Worm (Caenorhabditis elegans) whole organism, L1 larva: Measurements from ENCODE around the gene srsx-13.
A peak's percentile ranks its signal among the peaks of the same experiment; 100 is the strongest.

Experiments
- F16B12.6 ChIP-seq: fragments of 150-350 bp; optimal IDR thresholded peaks from 2 replicates; lab custom pipeline; 2014; ENCODE audit warnings: missing biosample characterization, missing genetic modification characterization
- aha-1 ChIP-seq: fragments of 150-350 bp; optimal IDR thresholded peaks from 2 replicates; lab custom pipeline; 2014; ENCODE audit warnings: missing biosample characterization, missing genetic modification characterization
- aly-2 ChIP-seq: fragments of 150-350 bp; optimal IDR thresholded peaks from 2 replicates; lab custom pipeline; 2014; ENCODE audit warnings: missing biosample characterization, missing genetic modification characterization
- ceh-8 ChIP-seq: fragments of 200-800 bp; sonication (Bioruptor generic); optimal IDR thresholded peaks from 2 replicates; lab custom pipeline; 2018; ENCODE audit warnings: mild to moderate bottlenecking, missing genetic modification characterization, moderate library complexity, missing compliant biosample characterization
- ceh-82 ChIP-seq, 3 experiments: fragments of 150-350 bp in 1 of 3; sonication (generic microtip) in 2 of 3; optimal IDR thresholded peaks; 2 replicates each; lab custom pipeline; 2014 to 2017; ENCODE audit warnings: missing biosample characterization in 3 of 3, missing genetic modification characterization in 3 of 3
- ceh-88 ChIP-seq: fragments of 200-800 bp; sonication (Bioruptor generic); IDR thresholded peaks from 2 replicates; pipeline ENCODE4 v1.3.6; 2022; ENCODE audit warnings: missing genetic modification characterization, missing compliant biosample characterization
- efl-1 ChIP-seq, 4 experiments: fragments of 150-350 bp; optimal IDR thresholded peaks in 3 of 4; peaks in 1 of 4; 1 replicate in 1 of 4; 2 replicates in 3 of 4; lab custom pipeline; 2014; ENCODE audit warnings: missing biosample characterization in 2 of 4, missing genetic modification characterization in 2 of 4, missing genetic modification reagents in 2 of 4
- egl-13 ChIP-seq: sonication (generic microtip); optimal IDR thresholded peaks from 2 replicates; lab custom pipeline; 2016; ENCODE audit warnings: missing genotype, missing genetic modification reagents, missing genetic modification characterization, missing compliant biosample characterization
- elt-2 ChIP-seq: sonication (generic microtip); optimal IDR thresholded peaks from 2 replicates; lab custom pipeline; 2016; ENCODE audit warnings: missing genetic modification characterization, mild to moderate bottlenecking, inconsistent platforms, missing compliant biosample characterization, missing genetic modification reagents
- elt-3 ChIP-seq, 6 experiments: fragments of 150-350 bp in 1 of 6; sonication (generic microtip); optimal IDR thresholded peaks; 2 replicates each; lab custom pipeline; 2017 to 2018; ENCODE audit warnings: missing biosample characterization in 6 of 6, missing genetic modification characterization in 6 of 6, inconsistent platforms in 1 of 6
- fos-1 ChIP-seq: fragments of 150-350 bp; optimal IDR thresholded peaks from 2 replicates; lab custom pipeline; 2014; ENCODE audit warnings: missing biosample characterization, missing genetic modification characterization
- hpl-2 ChIP-seq: fragments of 150-350 bp; optimal IDR thresholded peaks from 2 replicates; lab custom pipeline; 2014; ENCODE audit warnings: missing biosample characterization, missing genetic modification reagents, missing genetic modification characterization
- lin-35 ChIP-seq, 2 experiments: fragments of 150-350 bp; optimal IDR thresholded peaks; 2 replicates each; lab custom pipeline; 2014; ENCODE audit warnings: missing biosample characterization in 2 of 2, missing genetic modification characterization in 2 of 2, missing genetic modification reagents in 2 of 2
- lin-39 ChIP-seq: fragments of 150-350 bp; optimal IDR thresholded peaks from 2 replicates; lab custom pipeline; 2014; ENCODE audit warnings: missing biosample characterization, missing genetic modification reagents, missing genetic modification characterization
- lsy-2 ChIP-seq, 2 experiments: fragments of 150-350 bp; optimal IDR thresholded peaks; 2 replicates each; lab custom pipeline; 2014; ENCODE audit warnings: missing biosample characterization in 2 of 2, missing genetic modification characterization in 2 of 2
- mef-2 ChIP-seq: fragments of 150-350 bp; optimal IDR thresholded peaks from 2 replicates; lab custom pipeline; 2014; ENCODE audit warnings: missing biosample characterization, missing genetic modification characterization
- nhr-12 ChIP-seq: sonication (generic microtip); optimal IDR thresholded peaks from 2 replicates; lab custom pipeline; 2017; ENCODE audit warnings: missing biosample characterization, missing genetic modification characterization
- nhr-19 ChIP-seq: fragments of 200-800 bp; sonication (Bioruptor generic); conservative IDR thresholded peaks from 2 replicates; pipeline ENCODE4 v1.3.6; 2022; ENCODE audit warnings: missing genetic modification characterization, missing compliant biosample characterization
- nhr-28 ChIP-seq: fragments of 150-350 bp; optimal IDR thresholded peaks from 2 replicates; lab custom pipeline; 2014; ENCODE audit warnings: missing biosample characterization, missing genetic modification characterization
- nhr-84 ChIP-seq: sonication (generic microtip); optimal IDR thresholded peaks from 2 replicates; lab custom pipeline; 2017; ENCODE audit warnings: missing biosample characterization, missing genetic modification characterization
- nhr-85 ChIP-seq: sonication (generic microtip); peaks from one replicate; lab custom pipeline; 2016; ENCODE audit warnings: missing genetic modification characterization, inconsistent platforms, missing compliant biosample characterization
- pax-3 ChIP-seq: fragments of 200-800 bp; sonication (Bioruptor generic); optimal IDR thresholded peaks from 2 replicates; lab custom pipeline; 2018; ENCODE audit warnings: mild to moderate bottlenecking, missing genetic modification characterization, moderate library complexity, missing compliant biosample characterization
- pqm-1 ChIP-seq: sonication (generic microtip); optimal IDR thresholded peaks from 3 replicates; lab custom pipeline; 2017; ENCODE audit warnings: missing biosample characterization, missing genetic modification characterization
- snu-23 ChIP-seq: sonication (generic microtip); optimal IDR thresholded peaks from 2 replicates; lab custom pipeline; 2016; ENCODE audit warnings: missing genetic modification characterization, missing compliant biosample characterization
- sox-4 ChIP-seq: sonication (generic microtip); optimal IDR thresholded peaks from 2 replicates; lab custom pipeline; 2016; ENCODE audit warnings: missing genetic modification characterization, missing compliant biosample characterization
- sup-37 ChIP-seq: fragments of 200-800 bp; sonication (Bioruptor generic); optimal IDR thresholded peaks from 2 replicates; lab custom pipeline; 2018; ENCODE audit warnings: mild to moderate bottlenecking, missing genetic modification characterization, missing compliant biosample characterization
- swsn-7 ChIP-seq: sonication (generic microtip); optimal IDR thresholded peaks from 2 replicates; lab custom pipeline; 2016; ENCODE audit warnings: missing genetic modification characterization, missing compliant biosample characterization
- tbx-2 ChIP-seq: sonication (generic microtip); optimal IDR thresholded peaks from 2 replicates; lab custom pipeline; 2016; ENCODE audit warnings: missing genetic modification characterization, missing compliant biosample characterization
- xbp-1 ChIP-seq: sonication (generic microtip); optimal IDR thresholded peaks from 2 replicates; lab custom pipeline; 2016; ENCODE audit warnings: missing genetic modification characterization, missing compliant biosample characterization
- ztf-4 ChIP-seq: fragments of 150-350 bp; optimal IDR thresholded peaks from 2 replicates; lab custom pipeline; 2014; ENCODE audit warnings: missing biosample characterization, missing genetic modification characterization

srsx-13 gene

DNA sequence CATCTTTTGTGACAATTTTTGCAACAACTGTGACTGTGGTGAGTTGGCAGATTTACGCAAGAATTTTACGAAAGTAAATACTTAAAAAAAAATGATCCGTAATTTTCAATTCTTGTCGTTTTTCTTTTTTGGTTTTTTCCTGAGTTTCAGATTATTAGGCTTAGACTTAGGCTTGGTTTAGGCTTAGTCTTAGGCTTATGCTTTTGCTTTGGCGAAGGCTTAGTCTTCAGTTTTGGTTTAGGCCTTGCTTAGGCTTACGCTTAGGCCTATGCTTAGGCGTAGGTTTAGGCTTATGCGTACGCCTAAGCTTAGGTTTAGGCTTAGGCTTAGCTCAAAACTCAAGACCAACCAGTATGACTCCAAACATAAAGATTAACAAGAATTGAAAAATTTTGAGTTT lies 25.4 kb downstream of the srsx-13 start:
- TF ChIP-seq fos-1 (tag; lab: Kevin White, UChicago) = no peak
- TF ChIP-seq hpl-2 = no peak
- no peak for TF ChIP-seq swsn-7
- no peak for TF ChIP-seq aly-2 (tag; lab: Kevin White, UChicago)
- no peak for TF ChIP-seq ztf-4 (tag; lab: Kevin White, UChicago)
- TF ChIP-seq nhr-12 = no peak
- no peak for TF ChIP-seq ceh-8 (GFP tag; lab: Kevin White, UChicago)
- TF ChIP-seq lin-39 (tag; lab: Kevin White, UChicago) = no peak
- TF ChIP-seq nhr-19 = no peak
- TF ChIP-seq, all 84 proteins: peak for 0

DNA sequence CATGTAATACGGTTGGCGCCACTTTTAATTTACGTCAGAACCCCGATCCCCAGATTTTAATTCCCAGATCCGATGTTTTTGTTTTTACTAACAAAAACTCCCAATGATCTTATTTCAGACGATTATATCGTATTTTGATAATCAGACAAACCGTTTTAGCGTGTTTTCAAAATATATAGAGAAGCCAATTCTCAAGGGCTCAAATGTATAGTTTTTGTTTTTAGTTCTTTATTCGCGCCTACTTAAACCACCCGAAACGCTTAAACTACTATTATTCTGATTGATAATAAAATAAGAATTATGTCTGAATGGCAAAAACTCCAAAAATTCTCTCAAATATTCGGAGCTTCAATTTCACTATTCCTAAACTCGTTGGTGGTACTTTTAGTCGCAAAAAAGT lies 26.5 kb downstream of the srsx-13 start, which contains the start of gene str-208:
Gene str-208 (plus strand): TSS at position 301 of the 400 bp plus-strand sequence.
- TF ChIP-seq efl-1 (optimal IDR thresholded peaks at IDR 0.05; lab: Kevin White, UChicago) = no peak
- TF ChIP-seq efl-1 (GFP tag; optimal IDR thresholded peaks at IDR 0.05 in 1 of 2; lab: Kevin White, UChicago) = peak in 1 of 2 experiments; percentile 4
- no peak for TF ChIP-seq egl-13 (tag; lab: Kevin White, UChicago)

DNA sequence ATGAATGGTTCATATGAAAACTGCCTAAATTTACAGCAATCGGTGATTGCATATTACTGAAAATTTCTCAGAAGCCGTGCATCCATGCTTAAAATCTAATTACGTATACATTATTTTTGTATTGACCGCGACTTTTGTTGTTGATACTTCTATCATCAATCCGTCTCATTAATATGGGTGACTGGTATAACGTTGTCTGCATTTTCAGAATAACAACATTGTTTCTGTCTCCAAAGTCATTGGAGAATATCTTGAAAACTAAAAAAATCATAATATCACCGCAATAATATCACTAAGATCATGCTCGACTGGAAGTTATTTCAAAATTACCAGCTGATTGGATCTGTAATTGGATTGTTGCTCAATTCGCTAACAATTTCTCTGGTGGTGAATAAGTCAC lies 31.6 kb downstream of the srsx-13 start, which contains the start of gene str-207:
Gene str-207 (plus strand): TSS at position 301 of the 400 bp plus-strand sequence.
- TF ChIP-seq efl-1 (optimal IDR thresholded peaks at IDR 0.05; lab: Kevin White, UChicago) = no peak
- peak in 1 of 2 experiments; percentile 63 for TF ChIP-seq efl-1 (GFP tag; optimal IDR thresholded peaks at IDR 0.05 in 1 of 2; lab: Kevin White, UChicago)
- TF ChIP-seq tbx-2 (tag; lab: Kevin White, UChicago) = no peak

DNA sequence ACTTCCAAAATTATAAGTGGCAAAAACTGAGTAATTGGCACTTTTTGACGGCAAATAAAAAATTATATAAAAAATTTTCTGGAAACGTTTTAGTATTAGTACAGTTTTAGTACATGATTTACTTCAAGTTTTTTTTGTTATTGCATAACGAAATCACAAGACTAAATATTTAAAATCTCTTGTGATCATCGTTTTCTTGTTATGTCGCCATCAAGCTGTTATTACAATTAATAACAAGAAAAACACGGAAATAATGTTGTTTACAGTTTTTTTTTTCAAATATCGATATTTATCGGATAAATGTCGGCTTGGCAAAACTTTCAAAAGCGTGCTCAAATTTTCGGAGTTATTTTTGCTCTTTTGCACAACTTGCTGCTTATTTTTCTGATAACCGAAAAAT lies 34.4 kb downstream of the srsx-13 start, which contains the start of gene str-209:
Gene str-209 (plus strand): TSS at position 301 of the 400 bp plus-strand sequence.
- TF ChIP-seq swsn-7 (no peak), xbp-1 (tag; lab: Kevin White, UChicago) (no peak), F16B12.6 (no peak), lin-35 (GFP tag; optimal IDR thresholded peaks at IDR 0.05; lab: Kevin White, UChicago) (no peak), hpl-2 (no peak), elt-2 (no peak)

DNA sequence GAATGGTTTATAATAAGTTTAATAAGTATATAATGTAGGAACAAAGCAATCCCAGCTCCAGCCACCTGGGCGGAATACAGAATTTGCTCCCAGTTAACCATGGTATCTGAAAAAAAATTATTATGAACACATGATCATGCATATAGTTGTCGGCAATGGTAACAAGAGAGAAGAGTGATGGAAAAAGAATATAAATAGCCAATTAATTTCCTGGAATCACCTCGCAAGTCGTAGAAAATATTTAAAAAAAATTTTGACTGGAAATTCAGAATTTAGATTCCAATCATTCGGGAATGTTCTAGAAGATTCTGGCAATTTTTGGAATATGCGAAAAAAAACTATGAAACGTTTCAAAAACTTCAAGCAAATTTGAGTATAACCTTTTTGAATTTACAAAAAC lies 38.8 kb downstream of the srsx-13 start, which contains the start of gene str-211:
Gene str-211 (minus strand): TSS at position 101 of the 400 bp plus-strand sequence.
- TF ChIP-seq xbp-1 (tag; lab: Kevin White, UChicago) (no peak), efl-1 (optimal IDR thresholded peaks at IDR 0.05; lab: Kevin White, UChicago) (no peak), efl-1 (GFP tag; optimal IDR thresholded peaks at IDR 0.05 in 1 of 2; lab: Kevin White, UChicago) (no peak), sup-37 (no peak), elt-3 (tag; optimal IDR thresholded peaks at IDR 0.05; lab: Kevin White, UChicago) (no peak)

DNA sequence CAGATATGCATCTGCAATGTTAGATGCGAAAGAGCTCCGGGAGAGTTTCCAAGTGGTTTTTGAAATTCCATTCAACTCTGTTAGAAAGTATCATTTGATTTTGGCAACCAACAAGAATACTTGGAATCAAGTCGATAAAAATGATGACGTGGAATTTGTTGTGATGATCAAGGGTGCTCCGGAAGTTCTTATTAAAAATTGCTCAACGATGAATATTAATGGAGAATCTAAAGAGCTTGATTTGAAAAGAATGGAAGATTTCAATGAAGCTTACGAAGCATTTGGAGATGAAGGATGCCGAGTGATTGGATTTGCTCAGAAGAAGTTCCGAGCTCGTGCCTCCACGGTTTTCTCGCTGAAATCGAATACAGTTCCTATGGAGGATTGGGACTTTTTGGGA lies 45.7 kb downstream of the srsx-13 start:
- TF ChIP-seq ceh-82 (tag; optimal IDR thresholded peaks at IDR 0.05; lab: Kevin White, UChicago) = no peak
- no peak for TF ChIP-seq nhr-84 (tag; lab: Kevin White, UChicago)
- no peak for TF ChIP-seq lsy-2 (tag; optimal IDR thresholded peaks at IDR 0.05; lab: Kevin White, UChicago)
- TF ChIP-seq snu-23 (GFP tag; lab: Kevin White, UChicago) = no peak
- no peak for TF ChIP-seq ceh-88 (GFP tag; lab: Robert Waterston, UW)
- no peak for TF ChIP-seq nhr-85 (tag; lab: Kevin White, UChicago)
- no peak for TF ChIP-seq pax-3 (tag; lab: Kevin White, UChicago)
- TF ChIP-seq mef-2 (tag; lab: Kevin White, UChicago) = no peak

DNA sequence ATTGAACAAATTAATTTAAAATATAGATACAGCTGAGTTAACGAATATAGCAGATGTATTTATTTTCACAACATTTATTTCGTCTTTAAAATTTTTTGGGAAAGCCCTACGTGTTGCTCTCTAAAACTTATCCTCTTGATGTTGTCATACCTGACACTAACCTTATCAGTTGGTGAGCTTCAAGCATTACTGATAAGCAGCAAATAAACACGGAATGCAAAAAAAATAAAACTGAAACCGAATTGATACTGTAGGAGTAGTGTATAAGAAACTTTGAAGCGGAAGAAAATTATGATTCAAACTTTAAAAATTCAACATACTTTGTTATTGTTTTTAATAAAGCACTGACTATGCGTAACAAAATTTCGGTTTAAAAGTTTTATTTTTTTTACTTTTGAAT lies 47.9 kb downstream of the srsx-13 start:
- TF ChIP-seq sox-4 (tag; lab: Kevin White, UChicago) (no peak), ceh-8 (GFP tag; lab: Kevin White, UChicago) (no peak), elt-2 (peak; percentile 60), pqm-1 (tag; lab: Kevin White, UChicago) (peak; percentile 19), nhr-28 (no peak), aha-1 (tag; lab: Kevin White, UChicago) (no peak)
- TF ChIP-seq, all 84 proteins: peak for 2
